Worm (Caenorhabditis elegans): ENCODE results near the gene clec-74.

DNA sequence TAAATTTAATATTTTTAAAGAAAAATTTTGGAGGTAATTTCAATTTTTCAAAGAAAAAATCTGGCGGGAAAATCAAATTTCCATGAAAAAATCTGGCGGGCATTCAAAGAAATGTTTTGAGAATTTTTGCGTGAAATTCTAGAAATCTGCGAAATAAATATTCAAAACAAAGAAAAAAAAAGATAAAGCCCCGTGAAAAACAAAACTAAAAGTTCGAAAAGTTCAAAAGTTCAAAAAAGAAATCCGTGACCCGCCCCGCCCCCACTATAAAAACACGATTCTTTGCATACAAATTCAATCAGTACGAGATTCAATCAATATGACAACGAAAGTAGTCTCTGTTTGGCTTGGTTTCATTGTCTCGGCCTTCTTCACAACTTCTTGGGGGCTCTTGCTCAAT, 16.2 kb downstream of the clec-74 start, which contains the start of gene clec-79:
- TF ChIP-seq fax-1 (tag; optimal IDR thresholded peaks at IDR 0.05) (no peak), ttx-3 (tag; optimal IDR thresholded peaks at IDR 0.05) (no peak), sdc-2 (tag; optimal IDR thresholded peaks at IDR 0.05) (no peak), ceh-14 (tag; optimal IDR thresholded peaks at IDR 0.05) (no peak), madf-2 (tag; optimal IDR thresholded peaks at IDR 0.05) (no peak), ceh-31 (tag; optimal IDR thresholded peaks at IDR 0.05) (no peak), tbx-2 (tag; optimal IDR thresholded peaks at IDR 0.05) (no peak), K02D7.2 (tag; optimal IDR thresholded peaks at IDR 0.05) (no peak), nhr-11 (tag; optimal IDR thresholded peaks at IDR 0.05) (no peak), ama-1 (optimal IDR thresholded peaks at IDR 0.05) (no peak), pqm-1 (tag; optimal IDR thresholded peaks at IDR 0.05) (no peak), dve-1 (tag; optimal IDR thresholded peaks at IDR 0.05) (no peak), pha-2 (tag; optimal IDR thresholded peaks at IDR 0.05) (no peak)
